Worm (Caenorhabditis elegans) whole organism, L1 larva: ENCODE results near the gene men-1.

ENCODE experiments used
- blmp-1 ChIP-seq: fragments of 150-350 bp; optimal IDR thresholded peaks from 2 replicates; lab custom pipeline; 2014; ENCODE audit warnings: missing biosample characterization, missing genetic modification characterization
- ceh-82 ChIP-seq, 3 experiments: fragments of 150-350 bp in 1 of 3; sonication (generic microtip) in 2 of 3; optimal IDR thresholded peaks; 2 replicates each; lab custom pipeline; 2014 to 2017; ENCODE audit warnings: missing biosample characterization in 3 of 3, missing genetic modification characterization in 3 of 3
- hlh-4 ChIP-seq: sonication (generic microtip); optimal IDR thresholded peaks from 2 replicates; lab custom pipeline; 2016; ENCODE audit warnings: mild to moderate bottlenecking, missing genetic modification characterization, missing compliant biosample characterization
- lin-13 ChIP-seq: fragments of 150-350 bp; optimal IDR thresholded peaks from 2 replicates; lab custom pipeline; 2014; ENCODE audit warnings: missing biosample characterization, missing genetic modification reagents, missing genetic modification characterization
- lin-15B ChIP-seq: fragments of 150-350 bp; sonication (generic microtip); optimal IDR thresholded peaks from 3 replicates; lab custom pipeline; 2014; ENCODE audit warnings: missing biosample characterization, missing genetic modification characterization
- lir-3 ChIP-seq: sonication (generic microtip); optimal IDR thresholded peaks from 2 replicates; lab custom pipeline; 2016; ENCODE audit warnings: mild to moderate bottlenecking, missing genetic modification characterization, moderate library complexity, missing compliant biosample characterization; ENCODE audit not compliant: poor library complexity
- lsy-2 ChIP-seq, 2 experiments: fragments of 150-350 bp; optimal IDR thresholded peaks; 2 replicates each; lab custom pipeline; 2014; ENCODE audit warnings: missing biosample characterization in 2 of 2, missing genetic modification characterization in 2 of 2
- nhr-11 ChIP-seq: fragments of 150-350 bp; optimal IDR thresholded peaks from 2 replicates; lab custom pipeline; 2014; ENCODE audit warnings: missing biosample characterization, missing genetic modification characterization
- nhr-19 ChIP-seq: fragments of 200-800 bp; sonication (Bioruptor generic); conservative IDR thresholded peaks from 2 replicates; pipeline ENCODE4 v1.3.6; 2022; ENCODE audit warnings: missing genetic modification characterization, missing compliant biosample characterization
- skn-1 ChIP-seq: fragments of 150-350 bp; optimal IDR thresholded peaks from 2 replicates; lab custom pipeline; 2014; ENCODE audit warnings: missing biosample characterization, missing genetic modification characterization
- snpc-4 ChIP-seq: fragments of 150-350 bp; optimal IDR thresholded peaks from 2 replicates; lab custom pipeline; 2014; ENCODE audit warnings: missing biosample characterization, missing genetic modification characterization
- tbx-2 ChIP-seq: sonication (generic microtip); optimal IDR thresholded peaks from 2 replicates; lab custom pipeline; 2016; ENCODE audit warnings: missing genetic modification characterization, missing compliant biosample characterization
- unc-130 ChIP-seq: fragments of 150-350 bp; optimal IDR thresholded peaks from 2 replicates; lab custom pipeline; 2017; ENCODE audit warnings: missing biosample characterization, missing genetic modification characterization, inconsistent platforms
- unc-62 ChIP-seq: fragments of 150-350 bp; optimal IDR thresholded peaks from 2 replicates; lab custom pipeline; 2014; ENCODE audit warnings: missing biosample characterization, missing genetic modification reagents, missing genetic modification characterization

DNA sequence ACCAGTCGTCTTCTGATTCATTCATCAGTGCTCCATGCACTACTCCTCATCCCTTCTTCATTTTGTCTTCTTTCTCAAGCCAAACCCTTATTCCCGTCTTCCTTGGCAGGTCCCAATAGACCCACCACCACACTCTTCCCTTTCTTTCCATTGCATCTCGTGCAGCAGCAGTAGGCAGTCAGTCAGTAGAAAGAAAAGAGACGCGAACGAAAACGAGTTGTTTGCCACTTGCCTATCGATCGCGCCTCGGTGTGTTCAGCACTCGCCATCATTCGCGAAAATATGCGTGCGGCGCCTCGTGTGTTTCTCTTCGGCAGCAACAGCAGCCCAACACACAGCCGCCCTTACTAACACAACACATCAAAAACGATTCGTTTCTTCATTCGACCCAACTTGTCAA is 15.6 kb upstream of the men-1 start:
- no peak for TF ChIP-seq unc-130 (tag; lab: Kevin White, UChicago)
- no peak for TF ChIP-seq hlh-4 (tag; lab: Kevin White, UChicago)
- TF ChIP-seq nhr-19 (GFP tag; lab: Robert Waterston, UW), result peak; percentile 5; the same call in 1 of the 2 replicates
- peak; percentile 40 to 54 for TF ChIP-seq lsy-2 (tag; optimal IDR thresholded peaks at IDR 0.05; lab: Kevin White, UChicago)
- no peak for TF ChIP-seq unc-62 (GFP tag; lab: Kevin White, UChicago)
- TF ChIP-seq lin-15B (tag; lab: Kevin White, UChicago), result no peak
- TF ChIP-seq blmp-1 (tag; lab: Kevin White, UChicago), result peak; percentile 32
- peak; percentile 4 to 64 (median 37) for TF ChIP-seq ceh-82 (tag; optimal IDR thresholded peaks at IDR 0.05; lab: Kevin White, UChicago)
- no peak for TF ChIP-seq lin-13
- TF ChIP-seq lir-3 (tag; lab: Kevin White, UChicago), result peak; percentile 17
- peak; percentile 35 for TF ChIP-seq tbx-2 (tag; lab: Kevin White, UChicago)
- TF ChIP-seq skn-1 (tag; lab: Kevin White, UChicago), result peak; percentile 16
- no peak for TF ChIP-seq snpc-4
- no peak for TF ChIP-seq nhr-11 (tag; lab: Kevin White, UChicago)
